Fruit fly (Drosophila melanogaster) whole organism, embryonic: ENCODE data around the gene vib.

Experiments used
- ATbp ChIP-seq: fragments of 200-800 bp; sonication (Bioruptor generic); optimal IDR thresholded peaks from 2 replicates; lab custom pipeline; 2017; ENCODE audit warnings: missing biosample characterization, mild to moderate bottlenecking, missing genetic modification characterization, missing genetic modification reagents
- Adf1 ChIP-seq: fragments of 200-800 bp; sonication (Bioruptor generic); IDR thresholded peaks from 2 replicates; pipeline ENCODE4 v1.3.6; 2022; ENCODE audit warnings: missing biosample characterization, missing genetic modification characterization
- Atf-2 ChIP-seq: fragments of 200-800 bp; sonication (Bioruptor generic); optimal IDR thresholded peaks from 2 replicates; lab custom pipeline; 2016; ENCODE audit warnings: missing biosample characterization, missing genetic modification characterization
- Blimp-1 ChIP-seq: fragments of 200-800 bp; sonication (Bioruptor generic); optimal IDR thresholded peaks from 3 replicates; lab custom pipeline; 2018; ENCODE audit warnings: missing biosample characterization, missing genetic modification characterization, mild to moderate bottlenecking, moderate library complexity, missing genetic modification reagents
- Bteb2 ChIP-seq: fragments of 200-800 bp; sonication (Bioruptor generic); optimal IDR thresholded peaks from 2 replicates; lab custom pipeline; 2016; ENCODE audit warnings: missing biosample characterization, missing genetic modification characterization
- CG10267 ChIP-seq: fragments of 200-800 bp; sonication (Bioruptor generic); optimal IDR thresholded peaks from 2 replicates; lab custom pipeline; 2018; ENCODE audit warnings: missing biosample characterization, mild to moderate bottlenecking, missing genetic modification characterization, moderate library complexity
- CG11398 ChIP-seq: fragments of 200-800 bp; sonication (Bioruptor generic); optimal IDR thresholded peaks from 2 replicates; lab custom pipeline; 2016; ENCODE audit warnings: missing biosample characterization, missing genetic modification characterization
- CG12104 ChIP-seq: fragments of 200-800 bp; sonication (Bioruptor generic); optimal IDR thresholded peaks from 3 replicates; lab custom pipeline; 2016; ENCODE audit warnings: missing biosample characterization, missing genetic modification characterization
- CG14441 ChIP-seq: fragments of 200-800 bp; sonication (Bioruptor generic); IDR thresholded peaks from 2 replicates; pipeline ENCODE4 v1.3.6; 2022; ENCODE audit warnings: missing biosample characterization, missing genetic modification characterization
- CG18262 ChIP-seq: fragments of 200-800 bp; optimal IDR thresholded peaks from 3 replicates; lab custom pipeline; 2019; ENCODE audit warnings: missing biosample characterization, mild to moderate bottlenecking, missing genetic modification characterization, moderate library complexity
- CG18619 ChIP-seq: fragments of 200-800 bp; sonication (Bioruptor generic); optimal IDR thresholded peaks from 3 replicates; lab custom pipeline; 2017; ENCODE audit warnings: missing biosample characterization, mild to moderate bottlenecking, missing genetic modification characterization
- CG2202 ChIP-seq: fragments of 200-800 bp; sonication (Bioruptor generic); optimal IDR thresholded peaks from 2 replicates; lab custom pipeline; 2018; ENCODE audit warnings: missing biosample characterization, mild to moderate bottlenecking, missing genetic modification characterization
- CG30431 ChIP-seq: fragments of 200-800 bp; sonication (Bioruptor generic); optimal IDR thresholded peaks from 2 replicates; lab custom pipeline; 2017; ENCODE audit warnings: missing biosample characterization, missing genetic modification characterization
- CG31224 ChIP-seq: fragments of 200-800 bp; sonication (Bioruptor generic); IDR thresholded peaks from 2 replicates; pipeline ENCODE4 v1.3.6; 2022; ENCODE audit warnings: missing biosample characterization, missing genetic modification characterization
- CG31441 ChIP-seq: fragments of 200-800 bp; sonication (Bioruptor generic); IDR thresholded peaks from 2 replicates; pipeline ENCODE4 v1.3.6; 2022; ENCODE audit warnings: missing biosample characterization, missing genetic modification characterization
- CG32767 ChIP-seq: fragments of 200-800 bp; sonication (Bioruptor generic); IDR thresholded peaks from 2 replicates; pipeline ENCODE4 v1.3.6; 2022; ENCODE audit warnings: missing biosample characterization, missing genetic modification characterization
- CG3407 ChIP-seq: fragments of 200-800 bp; sonication (Bioruptor generic); optimal IDR thresholded peaks from 2 replicates; lab custom pipeline; 2018; ENCODE audit warnings: missing biosample characterization, mild to moderate bottlenecking, missing genetic modification characterization
- CG6175 ChIP-seq: fragments of 200-800 bp; sonication (Bioruptor generic); IDR thresholded peaks from 3 replicates; pipeline ENCODE4 v1.3.6; 2022; ENCODE audit warnings: missing biosample characterization, missing genetic modification characterization
- CG6791 ChIP-seq: fragments of 200-800 bp; sonication (Bioruptor generic); IDR thresholded peaks from 3 replicates; pipeline ENCODE4 v1.3.6; 2022; ENCODE audit warnings: missing biosample characterization, missing genetic modification characterization; ENCODE audit not compliant: partially characterized antibody
- CG8290 ChIP-seq, 3 experiments: fragments of 200-800 bp; sonication (Bioruptor generic); optimal IDR thresholded peaks; 2 replicates each; lab custom pipeline; 2016 to 2019; ENCODE audit warnings: missing biosample characterization in 3 of 3, missing genetic modification characterization in 3 of 3, mild to moderate bottlenecking in 2 of 3, moderate library complexity in 1 of 3
- CG9437 ChIP-seq: fragments of 200-800 bp; sonication (Bioruptor generic); optimal IDR thresholded peaks from 2 replicates; lab custom pipeline; 2018; ENCODE audit warnings: missing biosample characterization, mild to moderate bottlenecking, missing genetic modification characterization
- Chrac-16 ChIP-seq: fragments of 200-800 bp; sonication (Bioruptor generic); optimal IDR thresholded peaks from 3 replicates; lab custom pipeline; 2016; ENCODE audit warnings: missing biosample characterization, missing genetic modification characterization
- CrebB ChIP-seq: fragments of 200-800 bp; sonication (Bioruptor generic); optimal IDR thresholded peaks from 3 replicates; lab custom pipeline; 2018; ENCODE audit warnings: missing biosample characterization, mild to moderate bottlenecking, missing genetic modification characterization
- Dbx ChIP-seq: fragments of 200-800 bp; sonication (Bioruptor generic); IDR thresholded peaks from 3 replicates; pipeline ENCODE4 v1.3.6; 2022; ENCODE audit warnings: missing biosample characterization, missing genetic modification characterization
- Deaf1 ChIP-seq: fragments of 200-800 bp; optimal IDR thresholded peaks from 3 replicates; lab custom pipeline; 2019; ENCODE audit warnings: missing biosample characterization, mild to moderate bottlenecking, missing genetic modification characterization, moderate library complexity
- Lhr ChIP-seq: fragments of 200-800 bp; sonication (Bioruptor generic); optimal IDR thresholded peaks from 3 replicates; lab custom pipeline; 2017; ENCODE audit warnings: mild to moderate bottlenecking, missing biosample characterization, missing genetic modification reagents, missing genetic modification characterization
- MBD-R2 ChIP-seq: fragments of 200-800 bp; sonication (Bioruptor generic); IDR thresholded peaks from 2 replicates; pipeline ENCODE4 v1.3.6; 2022; ENCODE audit warnings: missing biosample characterization, missing genetic modification characterization
- Max ChIP-seq: fragments of 200-800 bp; sonication (Bioruptor generic); optimal IDR thresholded peaks from 2 replicates; lab custom pipeline; 2016; ENCODE audit warnings: missing biosample characterization, mild to moderate bottlenecking, missing genetic modification characterization
- Meics ChIP-seq: fragments of 200-800 bp; sonication (Bioruptor generic); optimal IDR thresholded peaks from 2 replicates; lab custom pipeline; 2017; ENCODE audit warnings: missing biosample characterization, mild to moderate bottlenecking, missing genetic modification characterization
- Rx ChIP-seq: fragments of 200-800 bp; sonication (Bioruptor generic); IDR thresholded peaks from 2 replicates; pipeline ENCODE4 v1.3.6; 2022; ENCODE audit warnings: missing biosample characterization, missing genetic modification characterization
- Sox100B ChIP-seq: fragments of 200-800 bp; sonication (Bioruptor generic); optimal IDR thresholded peaks from 3 replicates; lab custom pipeline; 2018; ENCODE audit warnings: missing biosample characterization, mild to moderate bottlenecking, missing genetic modification characterization
- abd-A ChIP-seq: fragments of 200-800 bp; sonication (Bioruptor generic); optimal IDR thresholded peaks from 3 replicates; lab custom pipeline; 2019; ENCODE audit warnings: missing biosample characterization, mild to moderate bottlenecking, missing genetic modification characterization, moderate library complexity
- ase ChIP-seq: fragments of 200-800 bp; sonication (Bioruptor generic); IDR thresholded peaks from 3 replicates; pipeline ENCODE4 v1.3.6; 2022; ENCODE audit warnings: missing biosample characterization, missing genetic modification characterization
- chn ChIP-seq: fragments of 200-800 bp; sonication (Bioruptor generic); optimal IDR thresholded peaks from 2 replicates; lab custom pipeline; 2016; ENCODE audit warnings: missing biosample characterization, missing genetic modification characterization
- ci ChIP-seq: fragments of 200-800 bp; sonication (Bioruptor generic); IDR thresholded peaks from 3 replicates; pipeline ENCODE4 v1.3.6; 2022; ENCODE audit warnings: missing biosample characterization, missing genetic modification characterization
- dimm ChIP-seq: fragments of 200-800 bp; sonication (Bioruptor generic); IDR thresholded peaks from 2 replicates; pipeline ENCODE4 v1.3.6; 2022; ENCODE audit warnings: missing biosample characterization, missing genetic modification characterization
- emc ChIP-seq: fragments of 200-800 bp; sonication (Bioruptor generic); optimal IDR thresholded peaks from 2 replicates; lab custom pipeline; 2016; ENCODE audit warnings: missing biosample characterization, missing genetic modification characterization
- grau ChIP-seq: fragments of 200-800 bp; optimal IDR thresholded peaks from 3 replicates; lab custom pipeline; 2019; ENCODE audit warnings: missing biosample characterization, mild to moderate bottlenecking, missing genetic modification characterization, moderate library complexity
- hbn ChIP-seq: fragments of 200-800 bp; sonication (Bioruptor generic); IDR thresholded peaks from 2 replicates; pipeline ENCODE4 v1.3.6; 2022; ENCODE audit warnings: missing biosample characterization, missing genetic modification characterization; ENCODE audit not compliant: partially characterized antibody
- insv ChIP-seq, 2 experiments: fragments of 200-800 bp; sonication (Bioruptor generic); optimal IDR thresholded peaks; 3 replicates each; lab custom pipeline; 2016 to 2018; ENCODE audit warnings: missing biosample characterization in 2 of 2, missing genetic modification characterization in 2 of 2
- jumu ChIP-seq: fragments of 200-800 bp; sonication (Bioruptor generic); optimal IDR thresholded peaks from 3 replicates; lab custom pipeline; 2016; ENCODE audit warnings: missing biosample characterization, missing genetic modification characterization
- kay ChIP-seq: fragments of 200-800 bp; sonication (Bioruptor generic); optimal IDR thresholded peaks from 2 replicates; lab custom pipeline; 2016; ENCODE audit warnings: missing biosample characterization, missing genetic modification characterization
- pnt ChIP-seq: fragments of 200-800 bp; sonication (Bioruptor generic); optimal IDR thresholded peaks from 3 replicates; lab custom pipeline; 2016; ENCODE audit warnings: missing biosample characterization, missing genetic modification characterization
- pros ChIP-seq: fragments of 200-800 bp; sonication (Bioruptor generic); optimal IDR thresholded peaks from 3 replicates; lab custom pipeline; 2019; ENCODE audit warnings: missing biosample characterization, mild to moderate bottlenecking, missing genetic modification characterization, moderate library complexity
- pzg ChIP-seq: fragments of 200-800 bp; sonication (Bioruptor generic); optimal IDR thresholded peaks from 3 replicates; lab custom pipeline; 2018; ENCODE audit warnings: missing biosample characterization, mild to moderate bottlenecking, missing genetic modification characterization, moderate library complexity
- rib ChIP-seq: fragments of 200-800 bp; sonication (Bioruptor generic); IDR thresholded peaks from 2 replicates; pipeline ENCODE4 v1.3.6; 2022; ENCODE audit warnings: missing biosample characterization, missing genetic modification characterization
- sens-2 ChIP-seq: fragments of 200-800 bp; sonication (Bioruptor generic); IDR thresholded peaks from 2 replicates; pipeline ENCODE4 v1.3.6; 2022; ENCODE audit warnings: missing biosample characterization, missing genetic modification characterization
- tap ChIP-seq: fragments of 200-800 bp; optimal IDR thresholded peaks from 3 replicates; lab custom pipeline; 2019; ENCODE audit warnings: missing biosample characterization, mild to moderate bottlenecking, missing genetic modification characterization, moderate library complexity
- usp ChIP-seq: fragments of >200 bp; optimal IDR thresholded peaks from 2 replicates; lab custom pipeline; 2017; ENCODE audit warnings: missing biosample characterization, missing genetic modification characterization

The vib gene

dm6 chr3R:19226137-19226873, at the start of gene vib (continued):
- peak; percentile 44 for TF ChIP-seq CrebB
- peak; percentile 85 for TF ChIP-seq hbn (GFP tag; lab: Robert Waterston, UW)
- TF ChIP-seq CG18262 = peak; percentile 69
- no peak for TF ChIP-seq CG12104 (GFP tag; lab: Kevin White, UChicago)
- TF ChIP-seq pros (GFP tag; lab: Kevin White, UChicago) = no peak
- peak; percentile 36; the same call in 1 of the 2 replicates for TF ChIP-seq CG31224 (GFP tag; lab: Robert Waterston, UW)
- peak; percentile 12 for TF ChIP-seq Chrac-16 (GFP tag; lab: Kevin White, UChicago)
- TF ChIP-seq pnt = no peak
- TF ChIP-seq Meics = peak; percentile 53
- TF ChIP-seq jumu (GFP tag; lab: Kevin White, UChicago) = peak; percentile 33
- TF ChIP-seq Deaf1 (tag; lab: Kevin White, UChicago) = peak; percentile 50
- no peak for TF ChIP-seq Rx
- TF ChIP-seq CG8290 (GFP tag; optimal IDR thresholded peaks at IDR 0.05; lab: Kevin White, UChicago) = peak; percentile 27
- TF ChIP-seq CG8290 (tag; optimal IDR thresholded peaks at IDR 0.05; lab: Kevin White, UChicago) = no peak
- no peak for TF ChIP-seq Blimp-1
- peak; percentile 82 for TF ChIP-seq ci
- TF ChIP-seq Atf-2 = no peak
- peak in 1 of 2 experiments; percentile 43 for TF ChIP-seq insv (GFP tag; optimal IDR thresholded peaks at IDR 0.05; lab: Kevin White, UChicago)
- peak; percentile 9 for TF ChIP-seq CG2202 (tag; lab: Kevin White, UChicago)
- TF ChIP-seq CG9437 = no peak
- peak; percentile 32 for TF ChIP-seq Lhr (GFP tag; lab: Kevin White, UChicago)
- TF ChIP-seq Adf1 (GFP tag; lab: Robert Waterston, UW) = peak; percentile 78
- TF ChIP-seq Sox100B (GFP tag; lab: Kevin White, UChicago) = no peak
- no peak for TF ChIP-seq CG11398 (GFP tag; lab: Kevin White, UChicago)
- peak; percentile 98 for TF ChIP-seq CG6791 (GFP tag; lab: Robert Waterston, UW)
- TF ChIP-seq Dbx (GFP tag; lab: Robert Waterston, UW) = peak; percentile 65; the same call in 2 of the 3 replicates
- TF ChIP-seq ATbp = peak; percentile 1
- no peak for TF ChIP-seq ase (GFP tag; lab: Robert Waterston, UW)
- no peak for TF ChIP-seq CG6175 (GFP tag; lab: Robert Waterston, UW)
- peak; percentile 35 for TF ChIP-seq Max (GFP tag; lab: Kevin White, UChicago)
- peak; percentile 91 for TF ChIP-seq MBD-R2 (GFP tag; lab: Robert Waterston, UW)
- peak; percentile 77 for TF ChIP-seq CG31441
- peak; percentile 52 for TF ChIP-seq CG18619
- TF ChIP-seq CG14441 = peak; percentile 54; the same call in 1 of the 2 replicates
- TF ChIP-seq tap (tag; lab: Kevin White, UChicago) = peak; percentile 51
- peak; percentile 87 for TF ChIP-seq pzg (GFP tag; lab: Kevin White, UChicago)
- TF ChIP-seq sens-2 (GFP tag; lab: Robert Waterston, UW) = peak; percentile 27; the same call in 1 of the 2 replicates
- peak; percentile 49; the same call in 1 of the 2 replicates for TF ChIP-seq rib (GFP tag; lab: Robert Waterston, UW)
- no peak for TF ChIP-seq chn (GFP tag; lab: Kevin White, UChicago)
- TF ChIP-seq kay (GFP tag; lab: Kevin White, UChicago) = peak; percentile 70
- TF ChIP-seq CG30431 (GFP tag; lab: Kevin White, UChicago) = no peak
- TF ChIP-seq CG32767 (GFP tag; lab: Robert Waterston, UW) = peak; percentile 54; the same call in 1 of the 2 replicates
- TF ChIP-seq usp (GFP tag; lab: Kevin White, UChicago) = no peak
- TF ChIP-seq emc (GFP tag; lab: Kevin White, UChicago) = no peak
- TF ChIP-seq Bteb2 (GFP tag; lab: Kevin White, UChicago) = no peak
- TF ChIP-seq CG3407 (GFP tag; lab: Kevin White, UChicago) = no peak
- TF ChIP-seq grau = peak; percentile 63
- peak; percentile 75 for TF ChIP-seq CG10267 (tag; lab: Kevin White, UChicago)
- TF ChIP-seq abd-A = no peak
- TF ChIP-seq dimm = no peak
